Worm (Caenorhabditis elegans) whole organism, young adult: ENCODE measurements around the gene W01F3.2.

Experiments
- B0019.2 ChIP-seq: fragments of 200-800 bp; sonication (Bioruptor generic); conservative IDR thresholded peaks from 2 replicates; pipeline ENCODE4 v1.3.6; 2022; ENCODE audit warnings: missing genetic modification reagents, missing genetic modification characterization, missing compliant biosample characterization
- B0261.1 ChIP-seq: sonication (generic microtip); optimal IDR thresholded peaks from 2 replicates; lab custom pipeline; 2016; ENCODE audit warnings: mild to moderate bottlenecking, missing genetic modification characterization, moderate library complexity, missing compliant biosample characterization
- C06A6.2 ChIP-seq: fragments of 200-800 bp; sonication (Bioruptor generic); conservative IDR thresholded peaks from 2 replicates; pipeline ENCODE4 v1.3.6; 2022; ENCODE audit warnings: missing genetic modification characterization, missing compliant biosample characterization
- F10E7.11 ChIP-seq: sonication (generic microtip); optimal IDR thresholded peaks from 2 replicates; lab custom pipeline; 2017; ENCODE audit warnings: mild to moderate bottlenecking, missing genetic modification characterization, moderate library complexity, missing compliant biosample characterization
- F39B2.1 ChIP-seq: fragments of 200-800 bp; sonication (Bioruptor generic); IDR thresholded peaks from 2 replicates; pipeline ENCODE4 v1.3.6; 2022; ENCODE audit warnings: missing genetic modification reagents, missing genetic modification characterization, missing compliant biosample characterization
- F49E8.2 ChIP-seq: sonication (generic microtip); optimal IDR thresholded peaks from 3 replicates; lab custom pipeline; 2017; ENCODE audit warnings: missing genetic modification characterization, mild to moderate bottlenecking, missing compliant biosample characterization, antibody characterized with exemption, moderate library complexity; ENCODE audit not compliant: insufficient read depth
- T07F8.4 ChIP-seq: sonication (generic microtip); optimal IDR thresholded peaks from 2 replicates; lab custom pipeline; 2016; ENCODE audit warnings: mild to moderate bottlenecking, missing genetic modification characterization, moderate library complexity, missing compliant biosample characterization
- Y95B8A.8 ChIP-seq: fragments of 200-800 bp; sonication (Bioruptor generic); IDR thresholded peaks from 2 replicates; pipeline ENCODE4 v1.3.6; 2022; ENCODE audit warnings: missing genetic modification reagents, missing genetic modification characterization, missing compliant biosample characterization
- ZK185.1 ChIP-seq: sonication (generic microtip); optimal IDR thresholded peaks from 2 replicates; lab custom pipeline; 2016; ENCODE audit warnings: mild to moderate bottlenecking, missing genetic modification characterization, missing compliant biosample characterization; ENCODE audit not compliant: poor library complexity, severe bottlenecking
- akir-1 ChIP-seq: fragments of 200-800 bp; sonication (Bioruptor generic); optimal IDR thresholded peaks from 2 replicates; lab custom pipeline; 2018; ENCODE audit warnings: mild to moderate bottlenecking, missing genetic modification characterization, moderate library complexity, missing compliant biosample characterization
- ama-1 ChIP-seq, 3 experiments: fragments of 150-350 bp in 1 of 3; sonication (generic microtip) in 2 of 3; optimal IDR thresholded peaks; 2 replicates each; lab custom pipeline; 2014 to 2018; ENCODE audit warnings: missing biosample characterization in 2 of 3, missing genetic modification characterization in 2 of 3, missing genetic modification reagents in 2 of 3
- aptf-2 ChIP-seq: fragments of 200-800 bp; sonication (Bioruptor generic); conservative IDR thresholded peaks from 2 replicates; pipeline ENCODE4 v1.3.6; 2022; ENCODE audit warnings: missing genetic modification reagents, missing genetic modification characterization, missing compliant biosample characterization
- attf-5 ChIP-seq: fragments of 200-800 bp; sonication (Bioruptor generic); optimal IDR thresholded peaks from 2 replicates; lab custom pipeline; 2018; ENCODE audit warnings: mild to moderate bottlenecking, missing genetic modification characterization, missing compliant biosample characterization
- attf-6 ChIP-seq: fragments of 200-800 bp; sonication (Bioruptor generic); IDR thresholded peaks from 2 replicates; pipeline ENCODE4 v1.3.6; 2022; ENCODE audit warnings: missing genetic modification reagents, missing genetic modification characterization, missing compliant biosample characterization
- bed-1 ChIP-seq: fragments of 200-800 bp; sonication (Bioruptor generic); IDR thresholded peaks from 2 replicates; pipeline ENCODE4 v1.3.6; 2022; ENCODE audit warnings: missing genetic modification reagents, missing genetic modification characterization, missing compliant biosample characterization
- ceh-27 ChIP-seq: fragments of 200-800 bp; sonication (Bioruptor generic); optimal IDR thresholded peaks from 2 replicates; lab custom pipeline; 2018; ENCODE audit warnings: mild to moderate bottlenecking, missing genetic modification characterization, moderate library complexity, missing compliant biosample characterization
- dox-1 ChIP-seq: fragments of 200-800 bp; sonication (Bioruptor generic); IDR thresholded peaks from 2 replicates; pipeline ENCODE4 v1.3.6; 2022; ENCODE audit warnings: missing genetic modification reagents, missing genetic modification characterization, missing compliant biosample characterization
- dpl-1 ChIP-seq: fragments of 150-350 bp; optimal IDR thresholded peaks from 2 replicates; lab custom pipeline; 2014; ENCODE audit warnings: missing biosample characterization, missing genetic modification reagents, missing genetic modification characterization
- hlh-12 ChIP-seq: sonication (generic microtip); optimal IDR thresholded peaks from 2 replicates; lab custom pipeline; 2016; ENCODE audit warnings: missing genetic modification characterization, missing compliant biosample characterization
- hrde-1 ChIP-seq: sonication (generic microtip); optimal IDR thresholded peaks from 2 replicates; lab custom pipeline; 2016; ENCODE audit warnings: missing genetic modification characterization, mild to moderate bottlenecking, missing compliant biosample characterization, moderate library complexity, missing genotype, missing genetic modification reagents, borderline replicate concordance
- let-526 ChIP-seq: fragments of 200-800 bp; sonication (Bioruptor generic); IDR thresholded peaks from 2 replicates; pipeline ENCODE4 v1.3.6; 2022; ENCODE audit warnings: missing genetic modification reagents, missing genetic modification characterization, missing compliant biosample characterization
- lsy-27 ChIP-seq: sonication (generic microtip); optimal IDR thresholded peaks from 2 replicates; lab custom pipeline; 2017; ENCODE audit warnings: missing genetic modification characterization, mild to moderate bottlenecking, missing compliant biosample characterization, antibody characterized with exemption, missing genotype, borderline replicate concordance; ENCODE audit not compliant: insufficient read depth
- nfya-2 ChIP-seq: fragments of 200-800 bp; sonication (Bioruptor generic); IDR thresholded peaks from 2 replicates; pipeline ENCODE4 v1.3.6; 2022; ENCODE audit warnings: missing genetic modification reagents, missing genetic modification characterization, missing compliant biosample characterization
- nhr-80 ChIP-seq: sonication (generic microtip); optimal IDR thresholded peaks from 2 replicates; lab custom pipeline; 2016; ENCODE audit warnings: missing genetic modification characterization, missing compliant biosample characterization
- nhr-90 ChIP-seq: sonication (generic microtip); optimal IDR thresholded peaks from 2 replicates; lab custom pipeline; 2016; ENCODE audit warnings: missing genotype, mild to moderate bottlenecking, missing genetic modification characterization, missing compliant biosample characterization
- pbrm-1 ChIP-seq: fragments of 200-800 bp; sonication (Bioruptor generic); IDR thresholded peaks from 2 replicates; pipeline ENCODE4 v1.3.6; 2022; ENCODE audit warnings: missing genetic modification reagents, missing genetic modification characterization, missing compliant biosample characterization
- rec-8 ChIP-seq, 2 experiments: sonication (generic microtip); optimal IDR thresholded peaks; 2 replicates each; lab custom pipeline; 2016; ENCODE audit warnings: mild to moderate bottlenecking in 2 of 2, missing genetic modification characterization in 2 of 2, missing genetic modification reagents in 2 of 2, missing genotype in 2 of 2, missing biosample characterization in 1 of 2, missing compliant biosample characterization in 1 of 2, moderate library complexity in 1 of 2
- snpc-3.4 ChIP-seq: sonication (generic microtip); optimal IDR thresholded peaks from 2 replicates; lab custom pipeline; 2017; ENCODE audit warnings: missing genetic modification characterization, mild to moderate bottlenecking, missing compliant biosample characterization, antibody characterized with exemption, moderate library complexity, missing genotype, missing genetic modification reagents
- snpc-4 ChIP-seq, 5 experiments: fragments of 150-350 bp in 1 of 5; sonication (generic microtip) in 4 of 5; optimal IDR thresholded peaks; 2 replicates each; lab custom pipeline; 2014 to 2018; ENCODE audit warnings: missing genetic modification characterization in 5 of 5, missing biosample characterization in 3 of 5, antibody characterized with exemption in 2 of 5, mild to moderate bottlenecking in 2 of 5, missing compliant biosample characterization in 2 of 5, missing genotype in 2 of 5, moderate library complexity in 2 of 5, missing genetic modification reagents in 1 of 5
- tlf-1 ChIP-seq: fragments of 200-800 bp; sonication (Bioruptor generic); optimal IDR thresholded peaks from 2 replicates; lab custom pipeline; 2018; ENCODE audit warnings: mild to moderate bottlenecking, missing genetic modification characterization, missing compliant biosample characterization

Gene W01F3.2

DNA sequence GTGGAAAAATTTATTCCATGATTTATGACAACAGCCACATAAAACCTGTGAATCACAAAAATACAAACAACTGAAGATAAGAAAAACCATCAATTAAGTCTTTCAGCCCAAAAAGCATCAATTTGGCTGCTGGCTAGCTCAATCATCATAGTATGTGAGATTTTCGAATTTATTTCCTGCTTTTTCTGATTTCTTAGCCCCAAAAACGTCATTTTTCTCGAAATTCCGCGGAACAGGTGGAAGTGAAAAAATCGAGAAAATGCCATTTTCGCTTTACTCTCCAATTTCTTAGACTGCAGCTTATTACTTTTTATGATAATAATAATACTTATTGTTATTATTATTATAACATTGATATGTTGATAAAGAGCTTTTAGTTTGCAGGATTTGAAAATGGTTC, 18.2 kb upstream of the W01F3.2 start, which contains the start of gene srxa-15:
srxa-15 (plus strand) TSS at position 301 of the 400 bp plus-strand sequence.
- TF ChIP-seq nhr-80 (tag; lab: Kevin White, UChicago) (no peak), dpl-1 (no peak), ZK185.1 (tag; lab: Kevin White, UChicago) (no peak)

DNA sequence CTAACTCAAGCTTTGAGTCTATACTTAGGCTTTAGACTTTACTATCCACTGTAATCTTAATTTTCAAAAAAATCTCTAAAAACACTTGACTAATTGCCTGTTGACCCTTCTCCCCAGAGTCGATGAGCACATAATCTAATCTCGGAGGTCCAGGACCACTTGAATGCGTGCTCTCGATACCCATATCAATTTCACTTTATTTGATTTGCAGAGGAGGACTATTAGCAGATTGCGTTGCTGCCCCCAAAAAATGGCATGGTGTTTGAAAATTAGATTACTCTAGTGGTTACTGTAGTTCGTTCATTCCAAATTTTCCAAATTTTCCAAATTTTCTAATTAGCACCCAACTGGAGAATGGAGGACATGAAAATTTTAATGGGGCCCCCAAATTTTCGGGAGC, 14.6 kb upstream of the W01F3.2 start:
- TF ChIP-seq hrde-1 (tag; lab: Kevin White, UChicago): no peak
- TF ChIP-seq hlh-12 (tag; lab: Kevin White, UChicago): no peak
- TF ChIP-seq T07F8.4: no peak
- TF ChIP-seq ama-1 (optimal IDR thresholded peaks at IDR 0.05; lab: Kevin White, UChicago): no peak
- no peak for TF ChIP-seq ama-1 (GFP tag; optimal IDR thresholded peaks at IDR 0.05; lab: Kevin White, UChicago)
- no peak for TF ChIP-seq pbrm-1 (GFP tag; lab: Robert Waterston, UW)
- no peak for TF ChIP-seq F10E7.11 (tag; lab: Kevin White, UChicago)
- TF ChIP-seq dox-1 (GFP tag; lab: Robert Waterston, UW): no peak
- TF ChIP-seq ceh-27 (GFP tag; lab: Kevin White, UChicago): no peak
- no peak for TF ChIP-seq aptf-2
- TF ChIP-seq C06A6.2 (GFP tag; lab: Robert Waterston, UW): no peak
- TF ChIP-seq nhr-90: no peak
- no peak for TF ChIP-seq snpc-4 (GFP tag; optimal IDR thresholded peaks at IDR 0.05; lab: Kevin White, UChicago)
- no peak for TF ChIP-seq snpc-4 (tag; optimal IDR thresholded peaks at IDR 0.05; lab: Kevin White, UChicago)

DNA sequence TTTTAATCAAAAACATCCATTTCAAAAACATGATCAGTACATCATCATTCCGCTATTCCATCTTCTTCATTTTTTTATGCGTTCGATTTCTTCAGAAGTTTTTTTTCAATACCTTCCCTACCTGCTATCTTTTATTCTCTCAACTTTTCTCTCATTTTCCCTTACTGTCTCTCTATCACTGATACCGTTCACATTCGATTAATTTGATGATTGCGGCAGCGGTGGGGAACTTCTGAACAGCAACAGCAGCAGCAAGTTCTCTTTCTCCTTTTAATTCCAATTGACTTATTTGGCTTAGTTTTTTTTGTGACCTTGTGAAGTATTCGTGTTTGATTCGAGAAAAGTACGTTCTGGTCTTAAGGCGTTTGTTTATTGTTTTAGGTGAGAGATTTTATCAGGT, 11.3 kb upstream of the W01F3.2 start:
- TF ChIP-seq Y95B8A.8 (GFP tag; lab: Robert Waterston, UW): no peak
- no peak for TF ChIP-seq attf-5 (GFP tag; lab: Kevin White, UChicago)
- no peak for TF ChIP-seq F39B2.1 (GFP tag; lab: Robert Waterston, UW)
- no peak for TF ChIP-seq rec-8 (tag; optimal IDR thresholded peaks at IDR 0.05; lab: Kevin White, UChicago)
- TF ChIP-seq B0019.2: no peak
- no peak for TF ChIP-seq nhr-90
- no peak for TF ChIP-seq C06A6.2 (GFP tag; lab: Robert Waterston, UW)
- TF ChIP-seq nfya-2 (GFP tag; lab: Robert Waterston, UW): no peak
- no peak for TF ChIP-seq attf-6 (GFP tag; lab: Robert Waterston, UW)
- no peak for TF ChIP-seq dox-1 (GFP tag; lab: Robert Waterston, UW)
- TF ChIP-seq snpc-3.4 (tag; lab: Kevin White, UChicago): no peak
- TF ChIP-seq B0261.1 (tag; lab: Kevin White, UChicago): no peak
- TF ChIP-seq F49E8.2 (tag; lab: Kevin White, UChicago): no peak
- no peak for TF ChIP-seq tlf-1 (GFP tag; lab: Kevin White, UChicago)
- TF ChIP-seq lsy-27 (tag; lab: Kevin White, UChicago): no peak
- no peak for TF ChIP-seq akir-1
- TF ChIP-seq, all 124 proteins: peak for 0

DNA sequence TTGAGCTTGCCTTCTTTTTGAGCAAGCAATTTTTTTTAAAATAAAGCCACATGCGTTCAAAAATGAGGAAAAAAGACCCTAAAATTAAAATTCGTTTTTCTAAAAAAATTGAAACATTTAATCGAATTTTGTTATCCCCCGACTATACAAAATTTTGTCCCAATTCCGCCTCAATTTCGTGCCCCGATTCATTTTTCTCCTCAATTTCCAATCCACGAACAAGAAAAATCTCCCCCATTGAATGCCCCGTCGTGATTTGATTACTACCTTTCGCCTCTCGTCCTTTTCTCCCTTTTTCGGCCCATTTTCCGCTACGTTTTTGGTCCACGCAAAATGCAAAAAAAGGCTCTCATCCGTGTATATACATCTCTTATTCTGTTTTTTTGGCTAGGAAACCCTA, 8.2 kb upstream of the W01F3.2 start:
- TF ChIP-seq ceh-27 (GFP tag; lab: Kevin White, UChicago) (no peak), let-526 (GFP tag; lab: Robert Waterston, UW) (no peak)

DNA sequence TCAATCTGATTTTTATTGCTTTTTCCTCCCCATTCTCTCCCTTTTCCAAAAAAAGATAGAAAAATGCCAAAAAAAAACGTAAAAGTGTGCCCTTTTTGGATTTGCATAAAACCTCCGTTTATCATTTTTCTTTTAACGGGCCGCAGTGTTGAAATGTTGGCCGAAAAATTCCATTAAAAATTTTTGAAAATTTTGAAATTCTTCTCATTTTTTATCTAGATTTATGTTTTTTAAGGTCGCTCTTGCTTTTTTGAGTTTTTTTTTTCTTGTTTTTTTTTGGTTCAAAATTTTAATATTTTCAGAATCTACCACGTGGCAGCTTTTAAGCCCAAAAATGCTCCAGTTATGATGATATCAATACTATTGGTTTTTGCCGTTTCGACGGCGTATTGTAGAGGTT, 5.8 kb upstream of the W01F3.2 start, which contains the start of gene mnr-1:
mnr-1 (plus strand) TSS at position 301 of the 400 bp plus-strand sequence.
- TF ChIP-seq F39B2.1 (GFP tag; lab: Robert Waterston, UW) (no peak), bed-1 (no peak)
